Fruit fly (Drosophila melanogaster): Measurements from ENCODE around the gene CG31268.

DNA sequence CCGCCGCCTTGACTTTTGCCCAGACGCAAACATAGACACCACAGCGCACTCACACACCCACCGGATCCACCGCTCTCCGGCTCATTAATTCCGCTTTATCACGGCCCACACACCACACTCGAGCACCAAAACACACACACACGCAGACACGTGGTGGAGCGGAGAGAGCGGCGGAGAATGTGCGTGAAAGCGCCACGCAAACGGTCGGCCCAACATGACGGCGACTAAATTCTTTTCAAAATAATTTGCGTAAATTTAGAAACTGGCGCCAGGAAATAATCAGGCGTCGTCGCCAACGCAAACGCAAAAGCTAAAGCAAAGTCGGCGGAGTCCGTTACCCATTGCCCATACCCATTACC is 28.2 kb downstream of the CG31268 start:
- TF ChIP-seq Mnt (GFP tag; optimal IDR thresholded peaks at IDR 0.05) (peak; percentile 69), CG7101 (tag; optimal IDR thresholded peaks at IDR 0.05) (no peak), CG1620 (GFP tag; optimal IDR thresholded peaks at IDR 0.05) (no peak), kay (GFP tag; ENCODE audit: borderline replicate concordance) (no peak), CG12768 (GFP tag; optimal IDR thresholded peaks at IDR 0.05) (no peak), Clk (GFP tag; optimal IDR thresholded peaks at IDR 0.05) (no peak), bab1 (GFP tag; optimal IDR thresholded peaks at IDR 0.05) (no peak), CG11617 (GFP tag; optimal IDR thresholded peaks at IDR 0.05) (no peak), CG7045 (GFP tag; optimal IDR thresholded peaks at IDR 0.05) (no peak), CG14711 (tag; optimal IDR thresholded peaks at IDR 0.05) (no peak)
